Worm (Caenorhabditis elegans) whole organism, L3 larva: ENCODE data around the gene K06A4.6.
A peak's percentile ranks its signal among the peaks of the same experiment; 100 is the strongest.

Experiments
- R02D3.7 ChIP-seq: fragments of 150-350 bp; optimal IDR thresholded peaks from 2 replicates; lab custom pipeline; 2014; ENCODE audit warnings: missing biosample characterization, missing genetic modification characterization
- ZK546.5 ChIP-seq: sonication (generic microtip); optimal IDR thresholded peaks from 2 replicates; lab custom pipeline; 2017; ENCODE audit warnings: missing biosample characterization, missing genetic modification characterization
- aly-2 ChIP-seq: fragments of 150-350 bp; optimal IDR thresholded peaks from 2 replicates; lab custom pipeline; 2014; ENCODE audit warnings: missing biosample characterization, missing genetic modification characterization
- ama-1 ChIP-seq: fragments of 150-350 bp; optimal IDR thresholded peaks from 2 replicates; lab custom pipeline; 2018
- ceh-28 ChIP-seq: fragments of 150-350 bp; optimal IDR thresholded peaks from 2 replicates; lab custom pipeline; 2014; ENCODE audit warnings: missing biosample characterization, missing genetic modification reagents, missing genetic modification characterization
- ceh-82 ChIP-seq: fragments of 150-350 bp; optimal IDR thresholded peaks from 2 replicates; lab custom pipeline; 2014; ENCODE audit warnings: missing biosample characterization, missing genetic modification characterization
- ceh-9 ChIP-seq: sonication (generic microtip); optimal IDR thresholded peaks from 2 replicates; lab custom pipeline; 2018; ENCODE audit warnings: missing biosample characterization, missing genetic modification characterization
- daf-12 ChIP-seq: fragments of 150-350 bp; optimal IDR thresholded peaks from 2 replicates; lab custom pipeline; 2014; ENCODE audit warnings: missing biosample characterization, missing genetic modification reagents, missing genetic modification characterization
- egl-27 ChIP-seq: sonication (generic microtip); optimal IDR thresholded peaks from 4 replicates; lab custom pipeline; 2017; ENCODE audit warnings: missing biosample characterization, missing genetic modification reagents, missing genetic modification characterization
- elt-1 ChIP-seq: fragments of 150-350 bp; optimal IDR thresholded peaks from 2 replicates; lab custom pipeline; 2014; ENCODE audit warnings: missing biosample characterization, missing genetic modification characterization
- elt-2 ChIP-seq: sonication (generic microtip); optimal IDR thresholded peaks from 2 replicates; lab custom pipeline; 2016; ENCODE audit warnings: missing genetic modification reagents, mild to moderate bottlenecking, missing genetic modification characterization, missing compliant biosample characterization
- elt-3 ChIP-seq, 3 experiments: fragments of 150-350 bp in 1 of 3; sonication (generic microtip) in 2 of 3; optimal IDR thresholded peaks; 2 replicates in 2 of 3; 4 replicates in 1 of 3; lab custom pipeline; 2014 to 2017; ENCODE audit warnings: missing biosample characterization in 3 of 3, missing genetic modification characterization in 3 of 3
- fkh-10 ChIP-seq: sonication (generic microtip); optimal IDR thresholded peaks from 2 replicates; lab custom pipeline; 2017; ENCODE audit warnings: missing biosample characterization, missing genetic modification reagents, missing genetic modification characterization
- fkh-2 ChIP-seq: fragments of 150-350 bp; optimal IDR thresholded peaks from 2 replicates; lab custom pipeline; 2014; ENCODE audit warnings: missing biosample characterization, missing genetic modification reagents, missing genetic modification characterization
- hmg-11 ChIP-seq: sonication (generic microtip); optimal IDR thresholded peaks from 2 replicates; lab custom pipeline; 2016; ENCODE audit warnings: missing genetic modification characterization, missing compliant biosample characterization
- mdl-1 ChIP-seq: fragments of 150-350 bp; optimal IDR thresholded peaks from 2 replicates; lab custom pipeline; 2014; ENCODE audit warnings: missing biosample characterization, missing genetic modification characterization
- mml-1 ChIP-seq: fragments of 150-350 bp; sonication (generic microtip); optimal IDR thresholded peaks from 3 replicates; lab custom pipeline; 2014; ENCODE audit warnings: missing biosample characterization, missing genetic modification characterization
- nfya-1 ChIP-seq: sonication (generic microtip); optimal IDR thresholded peaks from 2 replicates; lab custom pipeline; 2017; ENCODE audit warnings: missing genetic modification characterization, mild to moderate bottlenecking, missing compliant biosample characterization, antibody characterized with exemption, moderate library complexity; ENCODE audit not compliant: insufficient read depth
- nhr-11 ChIP-seq: fragments of 150-350 bp; optimal IDR thresholded peaks from 2 replicates; lab custom pipeline; 2014; ENCODE audit warnings: missing biosample characterization, missing genetic modification characterization
- nhr-12 ChIP-seq: fragments of 150-350 bp; optimal IDR thresholded peaks from 2 replicates; lab custom pipeline; 2014; ENCODE audit warnings: missing biosample characterization, missing genetic modification characterization
- nhr-237 ChIP-seq: fragments of 150-350 bp; optimal IDR thresholded peaks from 2 replicates; lab custom pipeline; 2014; ENCODE audit warnings: missing biosample characterization, missing genetic modification characterization
- nhr-28 ChIP-seq: fragments of 150-350 bp; optimal IDR thresholded peaks from 2 replicates; lab custom pipeline; 2014; ENCODE audit warnings: missing biosample characterization, missing genetic modification characterization
- nhr-43 ChIP-seq: sonication (generic microtip); optimal IDR thresholded peaks from 2 replicates; lab custom pipeline; 2016; ENCODE audit warnings: mild to moderate bottlenecking, missing genetic modification characterization, missing compliant biosample characterization; ENCODE audit not compliant: poor library complexity, severe bottlenecking
- nhr-76 ChIP-seq: fragments of 150-350 bp; sonication (generic microtip); optimal IDR thresholded peaks from 5 replicates; lab custom pipeline; 2014; ENCODE audit warnings: missing biosample characterization, missing genetic modification characterization
- sea-2 ChIP-seq: fragments of 150-350 bp; sonication (generic microtip); optimal IDR thresholded peaks from 4 replicates; lab custom pipeline; 2014; ENCODE audit warnings: missing biosample characterization, missing genetic modification reagents, missing genetic modification characterization
- skn-1 ChIP-seq: fragments of 150-350 bp; optimal IDR thresholded peaks from 2 replicates; lab custom pipeline; 2014; ENCODE audit warnings: missing biosample characterization, missing genetic modification characterization
- snpc-4 ChIP-seq: fragments of 150-350 bp; optimal IDR thresholded peaks from 2 replicates; lab custom pipeline; 2014; ENCODE audit warnings: missing biosample characterization, missing genetic modification characterization
- tbx-2 ChIP-seq: sonication (generic microtip); optimal IDR thresholded peaks from 2 replicates; lab custom pipeline; 2016; ENCODE audit warnings: mild to moderate bottlenecking, missing genetic modification characterization, missing compliant biosample characterization
- unc-39 ChIP-seq: sonication (generic microtip); optimal IDR thresholded peaks from 4 replicates; lab custom pipeline; 2017; ENCODE audit warnings: missing biosample characterization, missing genetic modification characterization
- zag-1 ChIP-seq: fragments of 150-350 bp; optimal IDR thresholded peaks from 2 replicates; lab custom pipeline; 2014; ENCODE audit warnings: missing biosample characterization, missing genetic modification characterization
- ztf-11 ChIP-seq: fragments of 150-350 bp; optimal IDR thresholded peaks from 2 replicates; lab custom pipeline; 2014; ENCODE audit warnings: missing biosample characterization, missing genetic modification characterization

The K06A4.6 gene

ce11 chrV:9483738-9484256, 3.3 kb upstream of the K06A4.6 start, which contains the start of gene K06A4.2:
Gene K06A4.2, plus strand, starts transcription at chrV:9484206.
- no peak for TF ChIP-seq zag-1 (tag; lab: Kevin White, UChicago)
- TF ChIP-seq fkh-2 (tag; lab: Kevin White, UChicago), result no peak
- TF ChIP-seq unc-39 (tag; lab: Kevin White, UChicago), result no peak
- no peak for TF ChIP-seq elt-3 (tag; optimal IDR thresholded peaks at IDR 0.05; lab: Kevin White, UChicago)
- no peak for TF ChIP-seq sea-2 (GFP tag; lab: Kevin White, UChicago)
- peak; percentile 86 for TF ChIP-seq fkh-10
- TF ChIP-seq nfya-1 (tag; lab: Kevin White, UChicago), result no peak

- no peak for TF ChIP-seq nhr-76
- no peak for TF ChIP-seq unc-39 (tag; lab: Kevin White, UChicago)
- no peak for TF ChIP-seq tbx-2 (tag; lab: Kevin White, UChicago)
- TF ChIP-seq zag-1 (tag; lab: Kevin White, UChicago), result no peak
- TF ChIP-seq mml-1 (tag; lab: Kevin White, UChicago), result no peak
- no peak for TF ChIP-seq ztf-11 (tag; lab: Kevin White, UChicago)
- no peak for TF ChIP-seq fkh-10
These were observed 2.6 kb downstream of the K06A4.6 start, which contains the start of gene nas-3 for ce11 chrV:9477863-9478262. Gene nas-3, plus strand, starts transcription at chrV:9478163.

ce11 chrV:9473924-9474323, 6.5 kb downstream of the K06A4.6 start:
- TF ChIP-seq ZK546.5 (tag; lab: Kevin White, UChicago), result no peak
- no peak for TF ChIP-seq elt-1 (tag; lab: Kevin White, UChicago)
- no peak for TF ChIP-seq mdl-1 (tag; lab: Kevin White, UChicago)
- no peak for TF ChIP-seq nhr-12
- TF ChIP-seq hmg-11 (tag; lab: Kevin White, UChicago), result no peak
- TF ChIP-seq nhr-43 (tag; lab: Kevin White, UChicago), result no peak
- no peak for TF ChIP-seq daf-12 (tag; lab: Kevin White, UChicago)
- TF ChIP-seq, all 47 proteins: peak for 0

ce11 chrV:9471675-9472074, 8.8 kb downstream of the K06A4.6 start, which contains the start of gene flp-6:
Gene flp-6, plus strand, starts transcription at chrV:9471975.
- TF ChIP-seq nhr-237 (no peak), ceh-28 (tag; lab: Kevin White, UChicago) (no peak), R02D3.7 (tag; lab: Kevin White, UChicago) (no peak), hmg-11 (tag; lab: Kevin White, UChicago) (no peak), skn-1 (tag; lab: Kevin White, UChicago) (no peak), elt-3 (tag; optimal IDR thresholded peaks at IDR 0.05; lab: Kevin White, UChicago) (no peak), ceh-82 (no peak)

ce11 chrV:9465529-9465928, 14.9 kb downstream of the K06A4.6 start:
- no peak for TF ChIP-seq snpc-4 (tag; lab: Kevin White, UChicago)

ce11 chrV:9462605-9463004, 17.9 kb downstream of the K06A4.6 start, which contains the start of gene F07D3.3:
Gene F07D3.3, minus strand, starts transcription at chrV:9462705.
- TF ChIP-seq egl-27 (tag; lab: Kevin White, UChicago), result no peak
- no peak for TF ChIP-seq aly-2 (tag; lab: Kevin White, UChicago)
- TF ChIP-seq elt-2 (tag; lab: Kevin White, UChicago), result no peak
- TF ChIP-seq nhr-28 (tag; lab: Kevin White, UChicago), result no peak
- TF ChIP-seq mdl-1 (tag; lab: Kevin White, UChicago), result no peak
- no peak for TF ChIP-seq tbx-2 (tag; lab: Kevin White, UChicago)
- no peak for TF ChIP-seq nhr-237
- no peak for TF ChIP-seq ama-1
- no peak for TF ChIP-seq nhr-11 (tag; lab: Kevin White, UChicago)
- no peak for TF ChIP-seq nfya-1 (tag; lab: Kevin White, UChicago)
- no peak for TF ChIP-seq ceh-9 (tag; lab: Kevin White, UChicago)
